Worm (Caenorhabditis elegans) whole organism, L1 larva: ENCODE results near the gene calf-1.

Source experiments
- fos-1 ChIP-seq: fragments of 150-350 bp; optimal IDR thresholded peaks from 2 replicates; lab custom pipeline; 2014; ENCODE audit warnings: missing biosample characterization, missing genetic modification characterization
- nhr-76 ChIP-seq: sonication (generic microtip); optimal IDR thresholded peaks from 2 replicates; lab custom pipeline; 2017; ENCODE audit warnings: missing biosample characterization, missing genetic modification characterization
- nhr-77 ChIP-seq: fragments of 150-350 bp; optimal IDR thresholded peaks from 2 replicates; lab custom pipeline; 2014; ENCODE audit warnings: missing biosample characterization, missing genetic modification characterization
- zag-1 ChIP-seq: fragments of 150-350 bp; optimal IDR thresholded peaks from 2 replicates; lab custom pipeline; 2014; ENCODE audit warnings: missing biosample characterization, missing genetic modification characterization

- TF ChIP-seq nhr-77 (tag; lab: Kevin White, UChicago): no peak
- TF ChIP-seq fos-1 (tag; lab: Kevin White, UChicago): no peak
- TF ChIP-seq zag-1 (tag; lab: Kevin White, UChicago): no peak
- no peak for TF ChIP-seq nhr-76 (tag; lab: Kevin White, UChicago)
Measured at ce11 chrV:20453084-20453483, 25.8 kb downstream of the calf-1 start, which contains the start of gene F48F5.6.
